Worm (Caenorhabditis elegans): Measurements from ENCODE around the gene C11D2.7.

Gene C11D2.7

DNA sequence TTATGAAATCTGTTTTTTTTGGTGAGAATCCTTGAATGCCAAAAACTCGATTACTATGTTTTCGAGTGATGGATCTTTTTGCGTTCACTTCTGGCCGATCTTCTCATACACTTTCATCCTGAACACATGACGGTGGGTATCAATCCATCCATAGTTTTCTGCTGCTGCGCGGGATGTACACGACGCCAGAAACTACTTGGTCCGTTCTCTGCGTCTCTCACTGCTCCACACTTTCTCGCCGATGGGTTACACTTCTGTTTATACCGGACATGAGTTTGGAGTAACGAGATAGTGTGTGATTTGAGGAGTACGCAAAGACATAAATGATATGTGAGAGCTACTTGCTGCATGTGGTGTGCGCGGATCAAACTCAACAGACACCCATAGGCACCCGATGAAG is 14.5 kb downstream of the C11D2.7 start:
- TF ChIP-seq irx-1 (tag; optimal IDR thresholded peaks at IDR 0.05) (no peak), efl-1 (optimal IDR thresholded peaks at IDR 0.05) (no peak), efl-1 (GFP tag; optimal IDR thresholded peaks at IDR 0.05 in 1 of 2) (peak in 1 of 2 experiments; percentile 48)

DNA sequence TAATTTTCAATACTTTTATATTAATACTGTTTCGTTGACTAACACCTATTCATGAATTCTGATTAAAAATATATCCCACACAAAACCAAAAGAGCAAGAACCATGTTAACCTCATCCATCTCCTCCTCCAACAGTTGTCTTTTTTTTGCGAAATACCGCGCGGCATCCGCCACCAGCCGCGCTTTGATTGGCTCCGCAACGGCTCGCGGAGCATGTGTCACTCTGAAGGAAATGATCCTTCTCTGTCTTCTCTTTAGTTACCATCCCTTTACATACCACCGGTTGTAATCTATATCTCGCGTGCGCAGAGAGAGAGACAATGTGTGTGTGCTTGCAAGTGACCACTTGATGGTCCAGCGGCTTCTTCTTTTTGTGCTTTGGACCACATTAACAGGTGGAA is 19.6 kb downstream of the C11D2.7 start:
- TF ChIP-seq efl-1 (optimal IDR thresholded peaks at IDR 0.05), result no peak
- TF ChIP-seq efl-1 (GFP tag; optimal IDR thresholded peaks at IDR 0.05 in 1 of 2), result peak in 1 of 2 experiments; percentile 31
- no peak for TF ChIP-seq unc-130 (tag; optimal IDR thresholded peaks at IDR 0.05)

- TF ChIP-seq ceh-88 (GFP tag; IDR thresholded peaks at IDR 0.05), result no peak
- no peak for TF ChIP-seq nhr-85 (tag)
- no peak for TF ChIP-seq xbp-1 (tag; optimal IDR thresholded peaks at IDR 0.05)
- no peak for TF ChIP-seq C16A3.4 (tag; optimal IDR thresholded peaks at IDR 0.05)
These were observed 20.6 kb downstream of the C11D2.7 start for ce11 chrIV:6134639-6135038.

- TF ChIP-seq tbx-2 (tag; optimal IDR thresholded peaks at IDR 0.05), result peak; percentile 17
- no peak for TF ChIP-seq efl-1 (optimal IDR thresholded peaks at IDR 0.05)
- TF ChIP-seq efl-1 (GFP tag; optimal IDR thresholded peaks at IDR 0.05 in 1 of 2), result peak in 1 of 2 experiments; percentile 88
- no peak for TF ChIP-seq unc-98 (GFP tag; IDR thresholded peaks at IDR 0.05)
- peak; percentile 10 for TF ChIP-seq nhr-20 (tag; optimal IDR thresholded peaks at IDR 0.05)
- TF ChIP-seq lin-14 (GFP tag; optimal IDR thresholded peaks at IDR 0.05), result peak; percentile 25
- peak; percentile 63 for TF ChIP-seq nhr-77 (tag; optimal IDR thresholded peaks at IDR 0.05)
- no peak for TF ChIP-seq blmp-1 (tag; optimal IDR thresholded peaks at IDR 0.05)
- no peak for TF ChIP-seq unc-30 (tag; optimal IDR thresholded peaks at IDR 0.05)
These were observed 24.8 kb downstream of the C11D2.7 start for ce11 chrIV:6130437-6130836.

- no peak for TF ChIP-seq unc-62 (GFP tag; optimal IDR thresholded peaks at IDR 0.05)
- no peak for TF ChIP-seq pax-3 (tag; optimal IDR thresholded peaks at IDR 0.05)
- TF ChIP-seq nhr-77 (tag; optimal IDR thresholded peaks at IDR 0.05), result peak; percentile 66
- TF ChIP-seq tbx-2 (tag; optimal IDR thresholded peaks at IDR 0.05), result peak; percentile 8
- peak in 1 of 2 experiments; percentile 55 for TF ChIP-seq lsy-2 (tag; optimal IDR thresholded peaks at IDR 0.05)
- no peak for TF ChIP-seq hlh-4 (tag; optimal IDR thresholded peaks at IDR 0.05)
- peak; percentile 21 for TF ChIP-seq dsc-1 (tag; optimal IDR thresholded peaks at IDR 0.05)
These were observed 27.8 kb downstream of the C11D2.7 start, which contains the start of gene M03D4.4 for ce11 chrIV:6127252-6127930. M03D4.4 (minus strand) TSS chrIV:6127302.

- TF ChIP-seq tbx-2 (tag; optimal IDR thresholded peaks at IDR 0.05), result peak; percentile 14
- TF ChIP-seq lin-35 (GFP tag; optimal IDR thresholded peaks at IDR 0.05), result peak; percentile 49 to 82
- peak; percentile 39 for TF ChIP-seq nhr-71 (tag; optimal IDR thresholded peaks at IDR 0.05)
- peak; percentile 78 to 86 for TF ChIP-seq efl-1 (optimal IDR thresholded peaks at IDR 0.05)
- peak; percentile 70 to 96 for TF ChIP-seq efl-1 (GFP tag; optimal IDR thresholded peaks at IDR 0.05 in 1 of 2)
- no peak for TF ChIP-seq nhr-237 (tag; optimal IDR thresholded peaks at IDR 0.05)
- TF ChIP-seq ceh-82 (tag; optimal IDR thresholded peaks at IDR 0.05), result no peak
- TF ChIP-seq snu-23 (GFP tag; optimal IDR thresholded peaks at IDR 0.05), result peak; percentile 51
- TF ChIP-seq aly-2 (tag; optimal IDR thresholded peaks at IDR 0.05), result no peak
- TF ChIP-seq jun-1 (tag; optimal IDR thresholded peaks at IDR 0.05), result no peak
- TF ChIP-seq snpc-4 (tag; optimal IDR thresholded peaks at IDR 0.05), result peak; percentile 96
- TF ChIP-seq rnt-1 (tag; optimal IDR thresholded peaks at IDR 0.05), result peak; percentile 33
- TF ChIP-seq nhr-77 (tag; optimal IDR thresholded peaks at IDR 0.05), result no peak
- no peak for TF ChIP-seq ceh-63 (GFP tag; optimal IDR thresholded peaks at IDR 0.05)
- peak; percentile 82 for TF ChIP-seq lin-13 (GFP tag; optimal IDR thresholded peaks at IDR 0.05)
- no peak for TF ChIP-seq lir-3 (tag; optimal IDR thresholded peaks at IDR 0.05; ENCODE audit: poor library complexity)
- TF ChIP-seq unc-86 (tag; optimal IDR thresholded peaks at IDR 0.05), result no peak
- peak; percentile 3 for TF ChIP-seq hpl-2 (GFP tag; optimal IDR thresholded peaks at IDR 0.05)
- no peak for TF ChIP-seq nhr-19 (GFP tag; conservative IDR thresholded peaks at IDR 0.05)
- TF ChIP-seq aha-1 (tag; optimal IDR thresholded peaks at IDR 0.05), result no peak
- peak; percentile 27 for TF ChIP-seq nhr-20 (tag; optimal IDR thresholded peaks at IDR 0.05)
- peak; percentile 10 for TF ChIP-seq blmp-1 (tag; optimal IDR thresholded peaks at IDR 0.05)
- no peak for TF ChIP-seq lin-15B (tag; optimal IDR thresholded peaks at IDR 0.05)
- TF ChIP-seq irx-1 (tag; optimal IDR thresholded peaks at IDR 0.05), result no peak
- no peak for TF ChIP-seq pax-3 (tag; optimal IDR thresholded peaks at IDR 0.05)
- no peak for TF ChIP-seq tlp-1 (tag; optimal IDR thresholded peaks at IDR 0.05)
- TF ChIP-seq nhr-47 (tag; optimal IDR thresholded peaks at IDR 0.05), result no peak
- no peak for TF ChIP-seq fkh-8 (tag; optimal IDR thresholded peaks at IDR 0.05)
- TF ChIP-seq nhr-28 (tag; optimal IDR thresholded peaks at IDR 0.05), result no peak
These were observed 37.4 kb downstream of the C11D2.7 start, which contains the start of gene zen-4 for ce11 chrIV:6117741-6118265. zen-4 (plus strand) TSS chrIV:6118215.

Data from whole organism, L1 larva.